Fruit fly (Drosophila melanogaster) whole organism, embryonic: ENCODE data around the gene Dhps.

Source experiments
- BEAF-32 ChIP-seq: fragments of 200-800 bp; sonication (Bioruptor generic); optimal IDR thresholded peaks from 3 replicates; lab custom pipeline; 2017; ENCODE audit warnings: missing biosample characterization, missing genetic modification characterization, mild to moderate bottlenecking, moderate library complexity, missing genetic modification reagents
- C15 ChIP-seq: fragments of 200-800 bp; sonication (Bioruptor generic); IDR thresholded peaks from 3 replicates; pipeline ENCODE4 v1.3.6; 2022; ENCODE audit warnings: missing biosample characterization, missing genetic modification characterization
- CG1024 ChIP-seq: fragments of 200-800 bp; sonication (Bioruptor generic); IDR thresholded peaks from 2 replicates; pipeline ENCODE4 v1.3.6; 2022; ENCODE audit warnings: missing biosample characterization, missing genetic modification characterization
- CG10959 ChIP-seq: fragments of 200-800 bp; sonication (Bioruptor generic); IDR thresholded peaks from 2 replicates; pipeline ENCODE4 v1.3.6; 2022; ENCODE audit warnings: missing biosample characterization, missing genetic modification characterization
- CG11085 ChIP-seq: fragments of 200-800 bp; sonication (Bioruptor generic); IDR thresholded peaks from 2 replicates; pipeline ENCODE4 v1.3.6; 2022; ENCODE audit warnings: missing biosample characterization, missing genetic modification characterization
- CG12391 ChIP-seq: fragments of 200-800 bp; sonication (Bioruptor generic); optimal IDR thresholded peaks from 3 replicates; lab custom pipeline; 2018; ENCODE audit warnings: missing biosample characterization, mild to moderate bottlenecking, missing genetic modification characterization, moderate library complexity
- CG14014 ChIP-seq: fragments of 200-800 bp; sonication (Bioruptor generic); IDR thresholded peaks from 2 replicates; pipeline ENCODE4 v1.3.6; 2022; ENCODE audit warnings: missing biosample characterization, missing genetic modification characterization
- CG15696 ChIP-seq: fragments of 200-800 bp; sonication (Bioruptor generic); optimal IDR thresholded peaks from 2 replicates; lab custom pipeline; 2019; ENCODE audit warnings: missing biosample characterization, mild to moderate bottlenecking, missing genetic modification characterization, moderate library complexity
- CG17568 ChIP-seq: fragments of 200-800 bp; sonication (Bioruptor generic); optimal IDR thresholded peaks from 2 replicates; lab custom pipeline; 2018; ENCODE audit warnings: missing biosample characterization, mild to moderate bottlenecking, missing genetic modification characterization, moderate library complexity
- CG2199 ChIP-seq: fragments of 200-800 bp; sonication (Bioruptor generic); IDR thresholded peaks from 3 replicates; pipeline ENCODE4 v1.3.6; 2022; ENCODE audit warnings: missing biosample characterization, missing genetic modification characterization
- CG2202 ChIP-seq: fragments of 200-800 bp; sonication (Bioruptor generic); optimal IDR thresholded peaks from 2 replicates; lab custom pipeline; 2018; ENCODE audit warnings: missing biosample characterization, mild to moderate bottlenecking, missing genetic modification characterization
- CG4404 ChIP-seq: fragments of 200-800 bp; sonication (Bioruptor generic); IDR thresholded peaks from 2 replicates; pipeline ENCODE4 v1.3.6; 2022; ENCODE audit warnings: missing biosample characterization, missing genetic modification characterization
- CG6272 ChIP-seq: fragments of 200-800 bp; sonication (Bioruptor generic); IDR thresholded peaks from 2 replicates; pipeline ENCODE4 v1.3.6; 2022; ENCODE audit warnings: missing biosample characterization, missing genetic modification characterization
- CG6813 ChIP-seq: fragments of 200-800 bp; sonication (Bioruptor generic); optimal IDR thresholded peaks from 2 replicates; lab custom pipeline; 2017; ENCODE audit warnings: missing biosample characterization, missing genetic modification characterization, mild to moderate bottlenecking, moderate library complexity, missing genetic modification reagents
- CG9797 ChIP-seq: fragments of 200-800 bp; sonication (Bioruptor generic); optimal IDR thresholded peaks from 3 replicates; lab custom pipeline; 2018; ENCODE audit warnings: missing biosample characterization, mild to moderate bottlenecking, missing genetic modification characterization
- CTCF ChIP-seq: fragments of 200-800 bp; sonication (Bioruptor generic); optimal IDR thresholded peaks from 2 replicates; lab custom pipeline; 2017; ENCODE audit warnings: missing biosample characterization, mild to moderate bottlenecking, missing genetic modification characterization, moderate library complexity
- D ChIP-seq, 2 experiments: fragments of 200-800 bp in 1 of 2; fragments of >200 bp in 1 of 2; sonication (Bioruptor generic) in 1 of 2; optimal IDR thresholded peaks; 2 replicates in 1 of 2; 3 replicates in 1 of 2; lab custom pipeline; 2017; ENCODE audit warnings: mild to moderate bottlenecking in 1 of 2, missing biosample characterization in 1 of 2, missing genetic modification characterization in 1 of 2, missing genetic modification reagents in 1 of 2
- Dad ChIP-seq: fragments of 200-800 bp; sonication (Bioruptor generic); optimal IDR thresholded peaks from 3 replicates; lab custom pipeline; 2016; ENCODE audit warnings: missing biosample characterization, missing genetic modification characterization
- ERR ChIP-seq: fragments of 200-800 bp; sonication (Bioruptor generic); optimal IDR thresholded peaks from 2 replicates; lab custom pipeline; 2016; ENCODE audit warnings: missing biosample characterization, missing genetic modification characterization
- Hand ChIP-seq: fragments of 200-800 bp; sonication (Bioruptor generic); optimal IDR thresholded peaks from 2 replicates; lab custom pipeline; 2017; ENCODE audit warnings: mild to moderate bottlenecking, missing biosample characterization, missing genetic modification reagents, missing genetic modification characterization
- Kr ChIP-seq: fragments of 200-800 bp; sonication (Bioruptor generic); optimal IDR thresholded peaks from 2 replicates; lab custom pipeline; 2017; ENCODE audit warnings: missing biosample characterization, mild to moderate bottlenecking, missing genetic modification characterization
- Lhr ChIP-seq: fragments of 200-800 bp; sonication (Bioruptor generic); optimal IDR thresholded peaks from 3 replicates; lab custom pipeline; 2017; ENCODE audit warnings: mild to moderate bottlenecking, missing biosample characterization, missing genetic modification reagents, missing genetic modification characterization
- Oli ChIP-seq: fragments of 200-800 bp; sonication (Bioruptor generic); optimal IDR thresholded peaks from 2 replicates; lab custom pipeline; 2018; ENCODE audit warnings: missing biosample characterization, mild to moderate bottlenecking, missing genetic modification characterization, moderate library complexity
- Ravus ChIP-seq: fragments of 200-800 bp; sonication (Bioruptor generic); IDR thresholded peaks from 2 replicates; pipeline ENCODE4 v1.3.6; 2022; ENCODE audit warnings: missing biosample characterization, missing genetic modification characterization
- Sox102F ChIP-seq: fragments of 200-800 bp; sonication (Bioruptor generic); optimal IDR thresholded peaks from 2 replicates; lab custom pipeline; 2018; ENCODE audit warnings: missing biosample characterization, mild to moderate bottlenecking, missing genetic modification characterization, moderate library complexity
- Ssrp ChIP-seq: fragments of 200-800 bp; sonication (Bioruptor generic); optimal IDR thresholded peaks from 2 replicates; lab custom pipeline; 2018; ENCODE audit warnings: missing biosample characterization, mild to moderate bottlenecking, missing genetic modification characterization, moderate library complexity
- Xbp1 ChIP-seq: fragments of 200-800 bp; sonication (Bioruptor generic); optimal IDR thresholded peaks from 3 replicates; lab custom pipeline; 2016; ENCODE audit warnings: missing biosample characterization, mild to moderate bottlenecking, missing genetic modification characterization
- ato ChIP-seq: fragments of 200-800 bp; sonication (Bioruptor generic); IDR thresholded peaks from 2 replicates; pipeline ENCODE4 v1.3.6; 2022; ENCODE audit warnings: missing biosample characterization, missing genetic modification characterization; ENCODE audit not compliant: partially characterized antibody
- bcd ChIP-seq: fragments of 200-800 bp; sonication (Bioruptor generic); optimal IDR thresholded peaks from 2 replicates; lab custom pipeline; 2017; ENCODE audit warnings: missing biosample characterization, mild to moderate bottlenecking, missing genetic modification characterization
- chinmo ChIP-seq: fragments of 200-800 bp; sonication (Bioruptor generic); IDR thresholded peaks from 4 replicates; pipeline ENCODE4 v1.3.6; 2022; ENCODE audit warnings: missing biosample characterization, missing genetic modification characterization; ENCODE audit not compliant: partially characterized antibody
- chm ChIP-seq: fragments of 200-800 bp; sonication (Bioruptor generic); IDR thresholded peaks from 2 replicates; pipeline ENCODE4 v1.3.6; 2022; ENCODE audit warnings: missing biosample characterization, missing genetic modification characterization
- fd64A ChIP-seq: fragments of 200-800 bp; sonication (Bioruptor generic); optimal IDR thresholded peaks from 3 replicates; lab custom pipeline; 2018; ENCODE audit warnings: missing biosample characterization, mild to moderate bottlenecking, missing genetic modification characterization
- gcm2 ChIP-seq: fragments of 200-800 bp; sonication (Bioruptor generic); optimal IDR thresholded peaks from 2 replicates; lab custom pipeline; 2016; ENCODE audit warnings: missing biosample characterization, missing genetic modification characterization
- gro ChIP-seq: fragments of 200-800 bp; sonication (Bioruptor generic); optimal IDR thresholded peaks from 2 replicates; lab custom pipeline; 2016; ENCODE audit warnings: missing biosample characterization, missing genetic modification characterization
- inv ChIP-seq: fragments of 200-800 bp; sonication (Bioruptor generic); IDR thresholded peaks from 2 replicates; pipeline ENCODE4 v1.3.6; 2022; ENCODE audit warnings: missing biosample characterization, missing genetic modification characterization; ENCODE audit not compliant: partially characterized antibody
- kah ChIP-seq: fragments of 200-800 bp; sonication (Bioruptor generic); optimal IDR thresholded peaks from 2 replicates; lab custom pipeline; 2018; ENCODE audit warnings: missing biosample characterization, mild to moderate bottlenecking, missing genetic modification characterization
- nau ChIP-seq: fragments of 200-800 bp; sonication (Bioruptor generic); optimal IDR thresholded peaks from 3 replicates; lab custom pipeline; 2017; ENCODE audit warnings: missing biosample characterization, mild to moderate bottlenecking, missing genetic modification characterization, missing genetic modification reagents
- odd ChIP-seq: fragments of 200-800 bp; sonication (Bioruptor generic); optimal IDR thresholded peaks from 2 replicates; lab custom pipeline; 2017; ENCODE audit warnings: missing biosample characterization, mild to moderate bottlenecking, missing genetic modification characterization
- salm ChIP-seq: fragments of 200-800 bp; sonication (Bioruptor generic); optimal IDR thresholded peaks from 2 replicates; lab custom pipeline; 2018; ENCODE audit warnings: missing biosample characterization, mild to moderate bottlenecking, missing genetic modification characterization
- sens ChIP-seq: fragments of 200-800 bp; sonication (Bioruptor generic); peaks from one replicate; lab custom pipeline; 2016; ENCODE audit warnings: missing biosample characterization, missing genetic modification characterization
- seq ChIP-seq: fragments of 200-800 bp; sonication (Bioruptor generic); IDR thresholded peaks from 2 replicates; pipeline ENCODE4 v1.3.6; 2022; ENCODE audit warnings: missing biosample characterization, missing genetic modification characterization
- slp2 ChIP-seq: fragments of 200-800 bp; sonication (Bioruptor generic); optimal IDR thresholded peaks from 2 replicates; lab custom pipeline; 2016; ENCODE audit warnings: missing biosample characterization, missing genetic modification characterization
- stwl ChIP-seq: fragments of 200-800 bp; sonication (Bioruptor generic); optimal IDR thresholded peaks from 3 replicates; lab custom pipeline; 2018; ENCODE audit warnings: missing biosample characterization, mild to moderate bottlenecking, missing genetic modification characterization, moderate library complexity
- tio ChIP-seq: fragments of 200-800 bp; sonication (Bioruptor generic); optimal IDR thresholded peaks from 2 replicates; lab custom pipeline; 2017; ENCODE audit warnings: missing biosample characterization, missing genetic modification characterization, inconsistent platforms
- twi ChIP-seq: fragments of 200-800 bp; optimal IDR thresholded peaks from 2 replicates; lab custom pipeline; 2019; ENCODE audit warnings: missing biosample characterization, mild to moderate bottlenecking, missing genetic modification characterization, moderate library complexity
- unc-4 ChIP-seq: fragments of 200-800 bp; sonication (Bioruptor generic); IDR thresholded peaks from 2 replicates; pipeline ENCODE4 v1.3.6; 2022; ENCODE audit warnings: missing biosample characterization, missing genetic modification characterization; ENCODE audit not compliant: partially characterized antibody
- unpg ChIP-seq: fragments of 200-800 bp; sonication (Bioruptor generic); optimal IDR thresholded peaks from 3 replicates; lab custom pipeline; 2018; ENCODE audit warnings: missing biosample characterization, mild to moderate bottlenecking, missing genetic modification characterization, moderate library complexity
- wek ChIP-seq: fragments of 200-800 bp; sonication (Bioruptor generic); optimal IDR thresholded peaks from 3 replicates; lab custom pipeline; 2018; ENCODE audit warnings: missing biosample characterization, mild to moderate bottlenecking, missing genetic modification characterization, moderate library complexity
- wor ChIP-seq: fragments of 200-800 bp; sonication (Bioruptor generic); IDR thresholded peaks from 2 replicates; pipeline ENCODE4 v1.3.6; 2022; ENCODE audit warnings: missing biosample characterization, missing genetic modification characterization

The Dhps gene

dm6 chr3L:8177795-8178564 lies 20.0 kb upstream of the Dhps start, which contains the start of gene Nmt (continued):
- peak; percentile 66 for TF ChIP-seq inv
- no peak for TF ChIP-seq CG15696 (tag; lab: Kevin White, UChicago)
- TF ChIP-seq gcm2 (GFP tag; lab: Kevin White, UChicago) = no peak
- TF ChIP-seq CG1024 = no peak
- TF ChIP-seq CG2202 (tag; lab: Kevin White, UChicago) = no peak
- TF ChIP-seq Kr (GFP tag; lab: Kevin White, UChicago) = no peak
- no peak for TF ChIP-seq CG17568 (GFP tag; lab: Kevin White, UChicago)
- peak; percentile 71 for TF ChIP-seq sens (GFP tag; lab: Kevin White, UChicago)
- TF ChIP-seq Xbp1 = peak; percentile 58
- TF ChIP-seq bcd (GFP tag; lab: Kevin White, UChicago) = no peak
- TF ChIP-seq CTCF = no peak
- no peak for TF ChIP-seq Hand
- no peak for TF ChIP-seq seq (GFP tag; lab: Robert Waterston, UW)
- no peak for TF ChIP-seq odd
- TF ChIP-seq nau (GFP tag; lab: Kevin White, UChicago) = no peak
- no peak for TF ChIP-seq Dad (GFP tag; lab: Kevin White, UChicago)
- TF ChIP-seq CG12391 (tag; lab: Kevin White, UChicago) = peak; percentile 22
- TF ChIP-seq Sox102F = peak; percentile 57
- no peak for TF ChIP-seq CG6272 (GFP tag; lab: Robert Waterston, UW)
- no peak for TF ChIP-seq kah (GFP tag; lab: Kevin White, UChicago)
- TF ChIP-seq CG4404 = no peak
- TF ChIP-seq Ravus (GFP tag; lab: Robert Waterston, UW) = no peak
- TF ChIP-seq wek (GFP tag; lab: Kevin White, UChicago) = no peak
- TF ChIP-seq CG11085 = no peak
- TF ChIP-seq wor = no peak
- peak; percentile 56; the same call in 1 of the 2 replicates for TF ChIP-seq CG14014 (GFP tag; lab: Robert Waterston, UW)
- no peak for TF ChIP-seq gro (GFP tag; lab: Kevin White, UChicago)
- peak; percentile 52 for TF ChIP-seq stwl (tag; lab: Kevin White, UChicago)
- TF ChIP-seq Lhr (GFP tag; lab: Kevin White, UChicago) = no peak
- TF ChIP-seq ERR = no peak
- peak; percentile 84 for TF ChIP-seq BEAF-32
- no peak for TF ChIP-seq CG10959
- TF ChIP-seq CG6813 = no peak
- TF ChIP-seq CG9797 (GFP tag; lab: Kevin White, UChicago) = peak; percentile 67
- no peak for TF ChIP-seq tio
- no peak for TF ChIP-seq C15 (GFP tag; lab: Robert Waterston, UW)
- peak; percentile 37 for TF ChIP-seq unpg (GFP tag; lab: Kevin White, UChicago)
- no peak for TF ChIP-seq slp2 (GFP tag; lab: Kevin White, UChicago)
- peak; percentile 78; the same call in 3 of the 4 replicates for TF ChIP-seq chinmo (GFP tag; lab: Robert Waterston, UW)
- TF ChIP-seq unc-4 (GFP tag; lab: Robert Waterston, UW) = peak; percentile 81
- TF ChIP-seq fd64A (GFP tag; lab: Kevin White, UChicago) = no peak
- peak; percentile 70 for TF ChIP-seq ato
- no peak for TF ChIP-seq Ssrp (tag; lab: Kevin White, UChicago)
- TF ChIP-seq D (optimal IDR thresholded peaks at IDR 0.05; lab: Kevin White, UChicago) = no peak
- TF ChIP-seq D (GFP tag; optimal IDR thresholded peaks at IDR 0.05; lab: Kevin White, UChicago) = no peak
- TF ChIP-seq chm (GFP tag; lab: Robert Waterston, UW) = 0 out of 2 replicates have a peak, but pooled peaks have one; percentile 25
- no peak for TF ChIP-seq CG2199 (GFP tag; lab: Robert Waterston, UW)
- TF ChIP-seq salm (tag; lab: Kevin White, UChicago) = no peak
- no peak for TF ChIP-seq Oli
- no peak for TF ChIP-seq twi (tag; lab: Kevin White, UChicago)
